Fruit fly (Drosophila melanogaster) whole organism, adult: ENCODE results near the gene CG6163.

ENCODE experiments used
- CG14711 ChIP-seq: fragments of 200-800 bp; sonication (Bioruptor generic); optimal IDR thresholded peaks from 2 replicates; lab custom pipeline; 2018; ENCODE audit warnings: missing biosample characterization, mild to moderate bottlenecking, missing genetic modification characterization, moderate library complexity
- CG7101 ChIP-seq: fragments of 200-800 bp; sonication (Bioruptor generic); optimal IDR thresholded peaks from 2 replicates; lab custom pipeline; 2018; ENCODE audit warnings: missing biosample characterization, mild to moderate bottlenecking, missing genetic modification characterization, moderate library complexity
- Clk ChIP-seq: fragments of 200-800 bp; sonication (Bioruptor generic); optimal IDR thresholded peaks from 2 replicates; lab custom pipeline; 2017; ENCODE audit warnings: missing biosample characterization, missing genetic modification characterization
- cnc ChIP-seq, 2 experiments: fragments of >200 bp; optimal IDR thresholded peaks; 2 replicates each; lab custom pipeline; 2017

- no peak for TF ChIP-seq cnc (optimal IDR thresholded peaks at IDR 0.05; lab: Kevin White, UChicago)
- no peak for TF ChIP-seq Clk (GFP tag; lab: Kevin White, UChicago)
- TF ChIP-seq CG14711 (tag; lab: Kevin White, UChicago) = no peak
- TF ChIP-seq CG7101 (tag; lab: Kevin White, UChicago) = no peak
These were observed 43.1 kb downstream of the CG6163 start, which contains the start of gene CG6168 for dm6 chr3L:11321619-11322018.
